Worm (Caenorhabditis elegans): Measurements from ENCODE around the gene memi-2.

- TF ChIP-seq tbx-37 (GFP tag; conservative IDR thresholded peaks at IDR 0.05), result no peak
- TF ChIP-seq flt-1 (GFP tag; IDR thresholded peaks at IDR 0.05), result no peak
- TF ChIP-seq pes-1 (GFP tag; IDR thresholded peaks at IDR 0.05), result no peak
- TF ChIP-seq ama-1 (optimal IDR thresholded peaks at IDR 0.05), result no peak
- TF ChIP-seq aly-1 (tag; optimal IDR thresholded peaks at IDR 0.05), result no peak
- no peak for TF ChIP-seq F13C5.2 (tag; optimal IDR thresholded peaks at IDR 0.05)
- TF ChIP-seq hmbx-1 (tag; optimal IDR thresholded peaks at IDR 0.05), result no peak
- no peak for TF ChIP-seq tbx-11 (GFP tag; IDR thresholded peaks at IDR 0.05)
- TF ChIP-seq sea-1 (GFP tag; conservative IDR thresholded peaks at IDR 0.05), result no peak
- TF ChIP-seq ceh-13 (GFP tag; optimal IDR thresholded peaks at IDR 0.05), result no peak
- TF ChIP-seq scrt-1 (GFP tag; IDR thresholded peaks at IDR 0.05), result no peak
- no peak for TF ChIP-seq hmg-4 (GFP tag; optimal IDR thresholded peaks at IDR 0.05)
- TF ChIP-seq ets-7 (tag; optimal IDR thresholded peaks at IDR 0.05), result no peak
Measured at ce11 chrIV:13371699-13372098, 28.6 kb downstream of the memi-2 start, which contains the start of gene Y62E10A.6.
